Fruit fly (Drosophila melanogaster) whole organism, embryonic: ENCODE measurements around the gene mib1.

Experiments used
- Adf1 ChIP-seq: fragments of 200-800 bp; sonication (Bioruptor generic); IDR thresholded peaks from 2 replicates; pipeline ENCODE4 v1.3.6; 2022; ENCODE audit warnings: missing biosample characterization, missing genetic modification characterization
- Antp ChIP-seq: fragments of 200-800 bp; sonication (Bioruptor generic); optimal IDR thresholded peaks from 3 replicates; lab custom pipeline; 2016; ENCODE audit warnings: missing biosample characterization, missing genetic modification characterization
- CG11085 ChIP-seq: fragments of 200-800 bp; sonication (Bioruptor generic); IDR thresholded peaks from 2 replicates; pipeline ENCODE4 v1.3.6; 2022; ENCODE audit warnings: missing biosample characterization, missing genetic modification characterization
- CG14965 ChIP-seq: fragments of 200-800 bp; sonication (Bioruptor generic); optimal IDR thresholded peaks from 2 replicates; lab custom pipeline; 2016; ENCODE audit warnings: missing biosample characterization, missing genetic modification characterization, borderline replicate concordance
- CG1603 ChIP-seq: fragments of 200-800 bp; sonication (Bioruptor generic); optimal IDR thresholded peaks from 2 replicates; lab custom pipeline; 2019; ENCODE audit warnings: missing biosample characterization, mild to moderate bottlenecking, missing genetic modification characterization, moderate library complexity
- CG1792 ChIP-seq: fragments of 200-800 bp; sonication (Bioruptor generic); optimal IDR thresholded peaks from 2 replicates; lab custom pipeline; 2016; ENCODE audit warnings: missing biosample characterization, missing genetic modification characterization
- CG1832 ChIP-seq: fragments of 200-800 bp; sonication (Bioruptor generic); optimal IDR thresholded peaks from 2 replicates; lab custom pipeline; 2017; ENCODE audit warnings: missing biosample characterization, mild to moderate bottlenecking, missing genetic modification characterization, inconsistent platforms
- CG18476 ChIP-seq: fragments of 200-800 bp; sonication (Bioruptor generic); optimal IDR thresholded peaks from 2 replicates; lab custom pipeline; 2016; ENCODE audit warnings: missing biosample characterization, mild to moderate bottlenecking, missing genetic modification characterization
- CG2712 ChIP-seq: fragments of 200-800 bp; optimal IDR thresholded peaks from 3 replicates; lab custom pipeline; 2019; ENCODE audit warnings: missing biosample characterization, mild to moderate bottlenecking, missing genetic modification characterization, moderate library complexity
- CG31388 ChIP-seq: fragments of 200-800 bp; sonication (Bioruptor generic); optimal IDR thresholded peaks from 2 replicates; lab custom pipeline; 2016; ENCODE audit warnings: missing biosample characterization, missing genetic modification characterization
- CG32772 ChIP-seq: fragments of 200-800 bp; sonication (Bioruptor generic); IDR thresholded peaks from 2 replicates; pipeline ENCODE4 v1.3.6; 2022; ENCODE audit warnings: missing biosample characterization, missing genetic modification characterization
- CG34422 ChIP-seq: fragments of 200-800 bp; sonication (Bioruptor generic); IDR thresholded peaks from 3 replicates; pipeline ENCODE4 v1.3.6; 2022; ENCODE audit warnings: missing biosample characterization, missing genetic modification characterization
- CG4820 ChIP-seq: fragments of 200-800 bp; sonication (Bioruptor generic); optimal IDR thresholded peaks from 3 replicates; lab custom pipeline; 2016; ENCODE audit warnings: missing biosample characterization, missing genetic modification characterization
- CG6254 ChIP-seq: fragments of 200-800 bp; sonication (Bioruptor generic); optimal IDR thresholded peaks from 3 replicates; lab custom pipeline; 2017; ENCODE audit warnings: mild to moderate bottlenecking, missing biosample characterization, missing genetic modification reagents, missing genetic modification characterization
- CG6765 ChIP-seq: fragments of 200-800 bp; sonication (Bioruptor generic); optimal IDR thresholded peaks from 3 replicates; lab custom pipeline; 2017; ENCODE audit warnings: missing biosample characterization, mild to moderate bottlenecking, missing genetic modification characterization
- CG7786 ChIP-seq: fragments of 200-800 bp; sonication (Bioruptor generic); optimal IDR thresholded peaks from 2 replicates; lab custom pipeline; 2016; ENCODE audit warnings: missing biosample characterization, missing genetic modification characterization
- CG7963 ChIP-seq: fragments of 200-800 bp; sonication (Bioruptor generic); IDR thresholded peaks from 3 replicates; pipeline ENCODE4 v1.3.6; 2022; ENCODE audit warnings: missing biosample characterization, missing genetic modification characterization; ENCODE audit not compliant: partially characterized antibody
- CG8089 ChIP-seq: fragments of 200-800 bp; sonication (Bioruptor generic); optimal IDR thresholded peaks from 3 replicates; lab custom pipeline; 2016; ENCODE audit warnings: missing biosample characterization, missing genetic modification characterization
- D19B ChIP-seq: fragments of 200-800 bp; sonication (Bioruptor generic); optimal IDR thresholded peaks from 2 replicates; lab custom pipeline; 2017; ENCODE audit warnings: missing biosample characterization, mild to moderate bottlenecking, missing genetic modification characterization
- H15 ChIP-seq: fragments of 200-800 bp; sonication (Bioruptor generic); IDR thresholded peaks from 3 replicates; pipeline ENCODE4 v1.3.6; 2022; ENCODE audit warnings: missing biosample characterization, missing genetic modification characterization
- Hr39 ChIP-seq: fragments of >200 bp; optimal IDR thresholded peaks from 2 replicates; lab custom pipeline; 2017
- Nf-YA ChIP-seq: fragments of 200-800 bp; sonication (Bioruptor generic); IDR thresholded peaks from 2 replicates; pipeline ENCODE4 v1.3.6; 2022; ENCODE audit warnings: missing biosample characterization, missing genetic modification characterization
- Ravus ChIP-seq: fragments of 200-800 bp; sonication (Bioruptor generic); IDR thresholded peaks from 2 replicates; pipeline ENCODE4 v1.3.6; 2022; ENCODE audit warnings: missing biosample characterization, missing genetic modification characterization
- Scr ChIP-seq: fragments of 200-800 bp; sonication (Bioruptor generic); IDR thresholded peaks from 2 replicates; pipeline ENCODE4 v1.3.6; 2022; ENCODE audit warnings: missing biosample characterization, missing genetic modification characterization; ENCODE audit not compliant: partially characterized antibody
- Sox100B ChIP-seq: fragments of 200-800 bp; sonication (Bioruptor generic); optimal IDR thresholded peaks from 3 replicates; lab custom pipeline; 2018; ENCODE audit warnings: missing biosample characterization, mild to moderate bottlenecking, missing genetic modification characterization
- Vsx1 ChIP-seq: fragments of 200-800 bp; sonication (Bioruptor generic); optimal IDR thresholded peaks from 2 replicates; lab custom pipeline; 2017; ENCODE audit warnings: missing biosample characterization, mild to moderate bottlenecking, missing genetic modification characterization, missing genetic modification reagents
- br ChIP-seq: fragments of >200 bp; optimal IDR thresholded peaks from 2 replicates; lab custom pipeline; 2017
- chif ChIP-seq, 2 experiments: fragments of 200-800 bp; sonication (Bioruptor generic); optimal IDR thresholded peaks; 3 replicates each; lab custom pipeline; 2016; ENCODE audit warnings: missing biosample characterization in 2 of 2, missing genetic modification characterization in 2 of 2
- cwo ChIP-seq: fragments of 200-800 bp; sonication (Bioruptor generic); optimal IDR thresholded peaks from 3 replicates; lab custom pipeline; 2017; ENCODE audit warnings: missing biosample characterization, missing genetic modification characterization, mild to moderate bottlenecking, moderate library complexity, missing genetic modification reagents
- gfzf ChIP-seq: fragments of 200-800 bp; sonication (Bioruptor generic); optimal IDR thresholded peaks from 2 replicates; lab custom pipeline; 2016; ENCODE audit warnings: missing biosample characterization, mild to moderate bottlenecking, missing genetic modification characterization, moderate library complexity
- gro ChIP-seq: fragments of 200-800 bp; sonication (Bioruptor generic); optimal IDR thresholded peaks from 2 replicates; lab custom pipeline; 2016; ENCODE audit warnings: missing biosample characterization, missing genetic modification characterization
- ind ChIP-seq: fragments of 200-800 bp; sonication (Bioruptor generic); optimal IDR thresholded peaks from 3 replicates; lab custom pipeline; 2016; ENCODE audit warnings: missing biosample characterization, missing genetic modification characterization
- jumu ChIP-seq: fragments of 200-800 bp; sonication (Bioruptor generic); optimal IDR thresholded peaks from 3 replicates; lab custom pipeline; 2016; ENCODE audit warnings: missing biosample characterization, missing genetic modification characterization
- kni ChIP-seq: fragments of 200-800 bp; sonication (Bioruptor generic); optimal IDR thresholded peaks from 3 replicates; lab custom pipeline; 2017; ENCODE audit warnings: mild to moderate bottlenecking, missing biosample characterization, missing genetic modification reagents, missing genetic modification characterization
- knrl ChIP-seq: fragments of 200-800 bp; sonication (Bioruptor generic); IDR thresholded peaks from 3 replicates; pipeline ENCODE4 v1.3.6; 2022; ENCODE audit warnings: missing biosample characterization, missing genetic modification characterization; ENCODE audit not compliant: partially characterized antibody
- nau ChIP-seq: fragments of 200-800 bp; sonication (Bioruptor generic); optimal IDR thresholded peaks from 3 replicates; lab custom pipeline; 2017; ENCODE audit warnings: missing biosample characterization, mild to moderate bottlenecking, missing genetic modification characterization, missing genetic modification reagents
- nerfin-2 ChIP-seq: fragments of 200-800 bp; sonication (Bioruptor generic); IDR thresholded peaks from 2 replicates; pipeline ENCODE4 v1.3.6; 2022; ENCODE audit warnings: missing biosample characterization, missing genetic modification characterization; ENCODE audit not compliant: partially characterized antibody
- oc ChIP-seq: fragments of 200-800 bp; sonication (Bioruptor generic); optimal IDR thresholded peaks from 2 replicates; lab custom pipeline; 2018; ENCODE audit warnings: missing biosample characterization, mild to moderate bottlenecking, missing genetic modification characterization, moderate library complexity
- pan ChIP-seq, 4 experiments: fragments of >200 bp in 3 of 4; fragments of 200-800 bp in 1 of 4; sonication (Bioruptor generic) in 1 of 4; optimal IDR thresholded peaks in 3 of 4; IDR thresholded peaks in 1 of 4; 2 replicates each; pipeline versions ENCODE4 v1.3.6 to Lab custom; 2017 to 2022; ENCODE audit warnings: missing biosample characterization in 2 of 4, missing genetic modification characterization in 2 of 4, mixed read lengths in 1 of 4
- pfk ChIP-seq: fragments of 200-800 bp; sonication (Bioruptor generic); optimal IDR thresholded peaks from 2 replicates; lab custom pipeline; 2018; ENCODE audit warnings: missing biosample characterization, mild to moderate bottlenecking, missing genetic modification characterization, moderate library complexity
- phol ChIP-seq: fragments of 200-800 bp; sonication (Bioruptor generic); optimal IDR thresholded peaks from 3 replicates; lab custom pipeline; 2018; ENCODE audit warnings: missing biosample characterization, mild to moderate bottlenecking, missing genetic modification characterization, moderate library complexity
- schlank ChIP-seq: fragments of 200-800 bp; sonication (Bioruptor generic); optimal IDR thresholded peaks from 2 replicates; lab custom pipeline; 2018; ENCODE audit warnings: missing biosample characterization, mild to moderate bottlenecking, missing genetic modification characterization
- sisA ChIP-seq: fragments of 200-800 bp; sonication (Bioruptor generic); IDR thresholded peaks from 2 replicates; pipeline ENCODE4 v1.3.6; 2022; ENCODE audit warnings: missing biosample characterization, missing genetic modification characterization
- slbo ChIP-seq: fragments of 200-800 bp; sonication (Bioruptor generic); IDR thresholded peaks from 2 replicates; pipeline ENCODE4 v1.3.6; 2022; ENCODE audit warnings: missing biosample characterization, missing genetic modification characterization
- sna ChIP-seq: fragments of 200-800 bp; sonication (Bioruptor generic); IDR thresholded peaks from 2 replicates; pipeline ENCODE4 v1.3.6; 2022; ENCODE audit warnings: missing biosample characterization, missing genetic modification characterization; ENCODE audit not compliant: partially characterized antibody
- stwl ChIP-seq: fragments of 200-800 bp; sonication (Bioruptor generic); optimal IDR thresholded peaks from 3 replicates; lab custom pipeline; 2018; ENCODE audit warnings: missing biosample characterization, mild to moderate bottlenecking, missing genetic modification characterization, moderate library complexity
- sug ChIP-seq: fragments of 200-800 bp; optimal IDR thresholded peaks from 2 replicates; lab custom pipeline; 2019; ENCODE audit warnings: missing biosample characterization, mild to moderate bottlenecking, missing genetic modification characterization, moderate library complexity

mib1 gene

dm6 chr3L:16011319-16012210, at the start of gene mib1 (continued):
- TF ChIP-seq schlank (no peak), oc (tag; lab: Kevin White, UChicago) (peak; percentile 67), nerfin-2 (GFP tag; lab: Robert Waterston, UW) (peak; percentile 71), Nf-YA (no peak; the same call in 1 of the 2 replicates), Hr39 (lab: Kevin White, UChicago) (peak; percentile 65), CG8089 (no peak), CG2712 (peak; percentile 59), gro (GFP tag; lab: Kevin White, UChicago) (peak; percentile 61), cwo (GFP tag; lab: Kevin White, UChicago) (peak; percentile 3), stwl (tag; lab: Kevin White, UChicago) (peak; percentile 99), CG32772 (GFP tag; lab: Robert Waterston, UW) (no peak), CG34422 (GFP tag; lab: Robert Waterston, UW) (peak; percentile 76; the same call in 2 of the 3 replicates), ind (GFP tag; lab: Kevin White, UChicago) (no peak), CG4820 (GFP tag; lab: Kevin White, UChicago) (peak; percentile 5), CG6765 (GFP tag; lab: Kevin White, UChicago) (no peak), chif (GFP tag; optimal IDR thresholded peaks at IDR 0.05; lab: Kevin White, UChicago) (peak in 1 of 2 experiments; percentile 15), sna (GFP tag; lab: Robert Waterston, UW) (peak; percentile 81), Sox100B (GFP tag; lab: Kevin White, UChicago) (no peak), CG1603 (tag; lab: Kevin White, UChicago) (peak; percentile 91), Ravus (GFP tag; lab: Robert Waterston, UW) (no peak), slbo (peak; percentile 62; the same call in 1 of the 2 replicates), pan (optimal IDR thresholded peaks at IDR 0.05; lab: Kevin White, UChicago) (no peak), pan (GFP tag; optimal IDR thresholded peaks at IDR 0.05 in 1 of 2, IDR thresholded peaks at IDR 0.05 in 1 of 2) (peak in 1 of 2 experiments; percentile 35), jumu (GFP tag; lab: Kevin White, UChicago) (no peak), CG18476 (GFP tag; lab: Kevin White, UChicago) (no peak), CG7786 (GFP tag; lab: Kevin White, UChicago) (peak; percentile 26), br (lab: Kevin White, UChicago) (no peak), nau (GFP tag; lab: Kevin White, UChicago) (no peak), Antp (GFP tag; lab: Kevin White, UChicago) (no peak), pfk (GFP tag; lab: Kevin White, UChicago) (no peak), D19B (GFP tag; lab: Kevin White, UChicago) (no peak), H15 (GFP tag; lab: Robert Waterston, UW) (0 out of 3 replicates have a peak, but pooled peaks have one; percentile 8), CG7963 (peak; percentile 80), CG31388 (GFP tag; lab: Kevin White, UChicago) (no peak), kni (GFP tag; lab: Kevin White, UChicago) (peak; percentile 40), gfzf (GFP tag; lab: Kevin White, UChicago) (peak; percentile 97), Adf1 (GFP tag; lab: Robert Waterston, UW) (peak; percentile 38; the same call in 1 of the 2 replicates), Scr (peak; percentile 81), CG1832 (GFP tag; lab: Kevin White, UChicago) (no peak), CG11085 (GFP tag; lab: Robert Waterston, UW) (no peak), phol (tag; lab: Kevin White, UChicago) (peak; percentile 62), Vsx1 (GFP tag; lab: Kevin White, UChicago) (no peak), sug (tag; lab: Kevin White, UChicago) (peak; percentile 75), CG6254 (GFP tag; lab: Kevin White, UChicago) (no peak), knrl (peak; percentile 89), CG1792 (GFP tag; lab: Kevin White, UChicago) (no peak), CG14965 (GFP tag; lab: Kevin White, UChicago) (no peak), sisA (GFP tag; lab: Robert Waterston, UW) (no peak)
